Fruit fly (Drosophila melanogaster): ENCODE data around the gene CG12994.
A peak's percentile ranks its signal among the peaks of the same experiment; 100 is the strongest.

CG12994 gene

dm6 chrX:17491184-17491583 is 47.4 kb upstream of the CG12994 start (continued):
- TF ChIP-seq CG17568 (GFP tag; optimal IDR thresholded peaks at IDR 0.05) (peak; percentile 46), dimm (GFP tag; IDR thresholded peaks at IDR 0.05) (no peak), Ada2b (GFP tag; IDR thresholded peaks at IDR 0.05) (peak; percentile 65), CG13624 (GFP tag; optimal IDR thresholded peaks at IDR 0.05) (peak; percentile 20), hth (optimal IDR thresholded peaks at IDR 0.05) (no peak), zfh1 (GFP tag; IDR thresholded peaks at IDR 0.05) (peak; percentile 84), Mes4 (GFP tag; optimal IDR thresholded peaks at IDR 0.05) (peak; percentile 6), CG10209 (GFP tag; optimal IDR thresholded peaks at IDR 0.05) (peak; percentile 41), tap (tag; optimal IDR thresholded peaks at IDR 0.05) (peak; percentile 37), Myb (GFP tag; optimal IDR thresholded peaks at IDR 0.05) (peak; percentile 3), shn (GFP tag; optimal IDR thresholded peaks at IDR 0.05) (no peak), CG11456 (GFP tag; IDR thresholded peaks at IDR 0.05) (peak; percentile 74; the same call in 2 of the 3 replicates), CG12659 (GFP tag; optimal IDR thresholded peaks at IDR 0.05) (peak; percentile 15), h (optimal IDR thresholded peaks at IDR 0.05) (no peak), D (optimal IDR thresholded peaks at IDR 0.05) (no peak), D (GFP tag; optimal IDR thresholded peaks at IDR 0.05) (peak; percentile 25), Dfd (GFP tag; optimal IDR thresholded peaks at IDR 0.05) (no peak), Atf3 (GFP tag; optimal IDR thresholded peaks at IDR 0.05) (peak; percentile 17), run (tag; optimal IDR thresholded peaks at IDR 0.05) (no peak), Asciz (GFP tag; optimal IDR thresholded peaks at IDR 0.05) (peak; percentile 39), ATbp (GFP tag; optimal IDR thresholded peaks at IDR 0.05) (peak; percentile 49), Hr3 (GFP tag; optimal IDR thresholded peaks at IDR 0.05) (peak; percentile 46), vnd (GFP tag; IDR thresholded peaks at IDR 0.05; ENCODE audit: partially characterized antibody) (no peak), tin (GFP tag; optimal IDR thresholded peaks at IDR 0.05) (peak; percentile 47), CG8290 (GFP tag; optimal IDR thresholded peaks at IDR 0.05) (no peak), CG8290 (tag; optimal IDR thresholded peaks at IDR 0.05) (peak in 1 of 2 experiments; percentile 29), Meics (GFP tag; optimal IDR thresholded peaks at IDR 0.05) (peak; percentile 46), CG14710 (tag; optimal IDR thresholded peaks at IDR 0.05) (peak; percentile 39), tgo (GFP tag; IDR thresholded peaks at IDR 0.05) (peak; percentile 52), CG12104 (GFP tag; optimal IDR thresholded peaks at IDR 0.05) (peak; percentile 26), vfl (GFP tag; optimal IDR thresholded peaks at IDR 0.05) (no peak), hkb (optimal IDR thresholded peaks at IDR 0.05) (no peak), hkb (GFP tag; IDR thresholded peaks at IDR 0.05) (peak; percentile 78), CG17802 (tag; optimal IDR thresholded peaks at IDR 0.05) (peak; percentile 0), CG18476 (GFP tag; optimal IDR thresholded peaks at IDR 0.05) (peak; percentile 24), CG3407 (GFP tag; optimal IDR thresholded peaks at IDR 0.05) (no peak), CG17612 (GFP tag; IDR thresholded peaks at IDR 0.05) (no peak), CG10267 (tag; optimal IDR thresholded peaks at IDR 0.05) (peak; percentile 52), CG1647 (GFP tag; optimal IDR thresholded peaks at IDR 0.05) (no peak), CG5180 (GFP tag; optimal IDR thresholded peaks at IDR 0.05) (no peak), CG8359 (GFP tag; optimal IDR thresholded peaks at IDR 0.05; ENCODE audit: borderline replicate concordance) (no peak), dysf (GFP tag; IDR thresholded peaks at IDR 0.05) (peak; percentile 71), cwo (GFP tag; optimal IDR thresholded peaks at IDR 0.05) (peak; percentile 10), CG13894 (tag; optimal IDR thresholded peaks at IDR 0.05) (no peak), CG6254 (GFP tag; optimal IDR thresholded peaks at IDR 0.05) (peak; percentile 32), chm (GFP tag; IDR thresholded peaks at IDR 0.05) (no peak; the same call in 1 of the 2 replicates), odd (GFP tag; optimal IDR thresholded peaks at IDR 0.05) (peak; percentile 20), CG17186 (GFP tag; optimal IDR thresholded peaks at IDR 0.05) (no peak), CTCF (GFP tag; optimal IDR thresholded peaks at IDR 0.05) (no peak), CG14441 (GFP tag; IDR thresholded peaks at IDR 0.05) (peak; percentile 59), CG2712 (tag; optimal IDR thresholded peaks at IDR 0.05) (peak; percentile 71), CG2120 (GFP tag; optimal IDR thresholded peaks at IDR 0.05) (peak; percentile 46), Elba2 (GFP tag; optimal IDR thresholded peaks at IDR 0.05) (no peak)
